4 fruit fly cellular contexts compared by ENCODE assay signal in genomic region chr3L:18686220-18686801, dm6.
TF ChIP-seq lines count a peak whose summit lies in the region.

Cyp12c1 (minus strand) TSS chr3L:18686319.

- no peak for TF ChIP-seq CTCF in whole organism, embryonic (GFP tag; optimal IDR thresholded peaks at IDR 0.05; lab: Kevin White, UChicago)

TF ChIP-seq in whole organism, adult, 20 proteins besides CTCF, POLR2A, EP300 and RAD21:
- TF ChIP-seq CG7101 (tag; optimal IDR thresholded peaks at IDR 0.05; lab: Kevin White, UChicago) = peak; percentile 6
- peak; percentile 78 for TF ChIP-seq cic (GFP tag; optimal IDR thresholded peaks at IDR 0.05; lab: Kevin White, UChicago)
- TF ChIP-seq bab1 (GFP tag; optimal IDR thresholded peaks at IDR 0.05; lab: Kevin White, UChicago) = no peak
- TF ChIP-seq Hr96 (GFP tag; optimal IDR thresholded peaks at IDR 0.05; lab: Kevin White, UChicago) = no peak
- TF ChIP-seq Crg-1 (GFP tag; optimal IDR thresholded peaks at IDR 0.05; lab: Kevin White, UChicago) = no peak
- TF ChIP-seq CG33017 (tag; optimal IDR thresholded peaks at IDR 0.05; lab: Kevin White, UChicago) = peak; percentile 20
TF ChIP-seq in whole organism, adult: peak in this region for 3.

TF ChIP-seq in whole organism, embryonic, 481 proteins besides CTCF, POLR2A, EP300 and RAD21:
- TF ChIP-seq Trl (optimal IDR thresholded peaks at IDR 0.05; lab: Kevin White, UChicago) (peak in 1 of 2 experiments; percentile 5), Trl (GFP tag; optimal IDR thresholded peaks at IDR 0.05; lab: Kevin White, UChicago) (no peak), CG1603 (tag; optimal IDR thresholded peaks at IDR 0.05; lab: Kevin White, UChicago) (peak; percentile 11), grn (GFP tag; optimal IDR thresholded peaks at IDR 0.05; lab: Kevin White, UChicago) (peak; percentile 79), CG3407 (GFP tag; optimal IDR thresholded peaks at IDR 0.05; lab: Kevin White, UChicago) (no peak), BEAF-32 (GFP tag; optimal IDR thresholded peaks at IDR 0.05; lab: Kevin White, UChicago) (peak; percentile 24), CG14441 (GFP tag; IDR thresholded peaks at IDR 0.05; lab: Robert Waterston, UW) (0 out of 2 replicates have a peak, but pooled peaks have one; percentile 22), mirr (GFP tag; optimal IDR thresholded peaks at IDR 0.05; lab: Kevin White, UChicago) (peak; percentile 4), CG12744 (GFP tag; optimal IDR thresholded peaks at IDR 0.05; lab: Kevin White, UChicago) (no peak), Vsx1 (GFP tag; optimal IDR thresholded peaks at IDR 0.05; lab: Kevin White, UChicago) (peak; percentile 74), exex (tag; optimal IDR thresholded peaks at IDR 0.05; lab: Kevin White, UChicago) (peak; percentile 97), CG11504 (tag; optimal IDR thresholded peaks at IDR 0.05; lab: Kevin White, UChicago) (peak; percentile 88), CG17568 (GFP tag; optimal IDR thresholded peaks at IDR 0.05; lab: Kevin White, UChicago) (no peak), CG34376 (GFP tag; optimal IDR thresholded peaks at IDR 0.05; lab: Kevin White, UChicago) (peak; percentile 7)

TF ChIP-seq in whole organism, prepupa, 60 proteins besides CTCF, POLR2A, EP300 and RAD21:
- TF ChIP-seq Smox (GFP tag; optimal IDR thresholded peaks at IDR 0.05; lab: Kevin White, UChicago) = no peak
- TF ChIP-seq svp (GFP tag; lab: Kevin White, UChicago) = peak; percentile 87
- peak; percentile 22 for TF ChIP-seq Eip78C (GFP tag; lab: Kevin White, UChicago)
TF ChIP-seq in whole organism, prepupa: peak in this region for 2.

TF ChIP-seq in whole organism, wandering third instar larva, 38 proteins besides CTCF, POLR2A, EP300 and RAD21:
- no peak for TF ChIP-seq Dfd (GFP tag; optimal IDR thresholded peaks at IDR 0.05; lab: Kevin White, UChicago)
- no peak for TF ChIP-seq lola (GFP tag; optimal IDR thresholded peaks at IDR 0.05; lab: Kevin White, UChicago)
- TF ChIP-seq Rel (GFP tag; optimal IDR thresholded peaks at IDR 0.05; lab: Kevin White, UChicago) = no peak
- TF ChIP-seq Rel (tag; optimal IDR thresholded peaks at IDR 0.05; lab: Kevin White, UChicago) = peak; percentile 88
- TF ChIP-seq fru (GFP tag; optimal IDR thresholded peaks at IDR 0.05; lab: Kevin White, UChicago) = peak; percentile 41
- TF ChIP-seq Hnf4 (GFP tag; optimal IDR thresholded peaks at IDR 0.05; lab: Kevin White, UChicago) = no peak
- no peak for TF ChIP-seq brk (GFP tag; optimal IDR thresholded peaks at IDR 0.05; lab: Kevin White, UChicago)
- TF ChIP-seq CG32264 (GFP tag; optimal IDR thresholded peaks at IDR 0.05; lab: Kevin White, UChicago) = no peak
- no peak for TF ChIP-seq CG9705 (GFP tag; optimal IDR thresholded peaks at IDR 0.05; lab: Kevin White, UChicago)
- TF ChIP-seq Jra (GFP tag; optimal IDR thresholded peaks at IDR 0.05; lab: Kevin White, UChicago) = no peak
- no peak for TF ChIP-seq foxo (GFP tag; optimal IDR thresholded peaks at IDR 0.05; lab: Kevin White, UChicago)
- no peak for TF ChIP-seq dsf (GFP tag; optimal IDR thresholded peaks at IDR 0.05; lab: Kevin White, UChicago; ENCODE audit: borderline replicate concordance)
- TF ChIP-seq Hr83 (GFP tag; optimal IDR thresholded peaks at IDR 0.05; lab: Kevin White, UChicago; ENCODE audit: poor library complexity, severe bottlenecking) = no peak
- no peak for TF ChIP-seq br (GFP tag; optimal IDR thresholded peaks at IDR 0.05; lab: Kevin White, UChicago)
- no peak for TF ChIP-seq Mio (GFP tag; optimal IDR thresholded peaks at IDR 0.05; lab: Kevin White, UChicago)
